Fruit fly (Drosophila melanogaster): Measurements from ENCODE around the gene CG12056.

CG12056 gene

dm6 chrX:9164510-9165506 is 27.7 kb upstream of the CG12056 start:
- no peak for TF ChIP-seq CG4496 (GFP tag; IDR thresholded peaks at IDR 0.05)
- TF ChIP-seq CG15710 (tag; optimal IDR thresholded peaks at IDR 0.05) = no peak
- TF ChIP-seq CG34367 (tag; optimal IDR thresholded peaks at IDR 0.05) = no peak
- TF ChIP-seq CG12605 (GFP tag; IDR thresholded peaks at IDR 0.05) = no peak
- TF ChIP-seq CG10348 (GFP tag; IDR thresholded peaks at IDR 0.05) = no peak
- no peak for TF ChIP-seq CG8159 (tag; optimal IDR thresholded peaks at IDR 0.05)

DNA sequence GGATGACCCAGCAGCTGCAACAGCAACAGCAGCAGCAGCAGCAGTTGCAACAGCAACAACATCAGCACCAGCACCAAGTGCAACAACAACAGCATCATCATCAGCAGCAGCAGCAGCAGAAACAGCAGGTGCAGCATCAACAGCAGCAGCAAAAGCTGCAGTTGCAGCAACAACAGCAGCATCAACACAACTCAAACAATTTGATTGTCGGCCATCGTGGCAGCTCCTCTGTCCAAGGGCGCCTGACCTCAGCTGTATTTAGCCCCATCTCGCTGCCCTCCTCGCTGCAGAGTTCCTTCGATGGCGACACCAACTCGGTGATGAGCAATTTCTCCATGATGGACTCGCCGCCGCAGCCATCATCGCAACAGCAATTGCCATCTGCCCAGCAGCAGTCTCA is 24.2 kb upstream of the CG12056 start:
- TF ChIP-seq CG32121 (GFP tag; IDR thresholded peaks at IDR 0.05) (no peak), fd96Ca (GFP tag; IDR thresholded peaks at IDR 0.05) (no peak), CG12605 (GFP tag; IDR thresholded peaks at IDR 0.05) (no peak), CG4496 (GFP tag; IDR thresholded peaks at IDR 0.05) (no peak), CG8301 (tag; optimal IDR thresholded peaks at IDR 0.05) (no peak), Pif1A (GFP tag; optimal IDR thresholded peaks at IDR 0.05) (no peak), Pif1B (GFP tag; optimal IDR thresholded peaks at IDR 0.05) (no peak), CG10348 (GFP tag; IDR thresholded peaks at IDR 0.05) (no peak), gl (tag; optimal IDR thresholded peaks at IDR 0.05) (no peak), rn (GFP tag; IDR thresholded peaks at IDR 0.05) (no peak), CG15710 (tag; optimal IDR thresholded peaks at IDR 0.05) (no peak), CG13204 (GFP tag; optimal IDR thresholded peaks at IDR 0.05) (no peak), CG8159 (tag; optimal IDR thresholded peaks at IDR 0.05) (no peak)

DNA sequence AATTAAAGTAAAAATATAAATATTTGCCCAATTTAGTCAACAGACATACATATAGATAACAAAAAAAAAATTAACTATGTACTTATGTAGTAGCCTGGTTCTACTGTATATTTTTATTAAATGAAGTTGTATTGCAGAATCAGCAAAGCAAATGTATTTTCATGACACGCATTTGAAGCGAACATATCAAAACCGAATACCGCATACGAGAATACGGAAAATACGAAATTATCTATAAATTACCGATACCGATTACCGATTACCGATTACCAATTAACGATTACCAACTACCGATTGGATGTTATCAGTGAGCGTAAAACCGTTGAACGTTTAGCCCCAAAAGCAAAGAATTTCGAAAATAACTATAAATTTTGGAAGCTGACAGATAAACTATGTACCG is 5.0 kb upstream of the CG12056 start:
- TF ChIP-seq CG34367 (tag; optimal IDR thresholded peaks at IDR 0.05) (no peak), rn (GFP tag; IDR thresholded peaks at IDR 0.05) (no peak), Pif1B (GFP tag; optimal IDR thresholded peaks at IDR 0.05) (no peak), Pif1A (GFP tag; optimal IDR thresholded peaks at IDR 0.05) (no peak), Ets98B (GFP tag; IDR thresholded peaks at IDR 0.05) (no peak), CG15710 (tag; optimal IDR thresholded peaks at IDR 0.05) (no peak), CG17806 (tag; optimal IDR thresholded peaks at IDR 0.05) (no peak)

dm6 chrX:9190555-9191184 is 1.8 kb upstream of the CG12056 start, which contains the start of gene CG12115:
TSS of gene CG12115 (minus strand) at chrX:9190605.
- no peak for TF ChIP-seq CG14655 (GFP tag; optimal IDR thresholded peaks at IDR 0.05)
- TF ChIP-seq gl (tag; optimal IDR thresholded peaks at IDR 0.05) = no peak
- no peak for TF ChIP-seq CG32121 (GFP tag; IDR thresholded peaks at IDR 0.05)
- no peak for TF ChIP-seq rn (GFP tag; IDR thresholded peaks at IDR 0.05)
- TF ChIP-seq CG9948 (tag; optimal IDR thresholded peaks at IDR 0.05) = no peak
- no peak for TF ChIP-seq CG12605 (GFP tag; IDR thresholded peaks at IDR 0.05)
- no peak for TF ChIP-seq D1 (tag; optimal IDR thresholded peaks at IDR 0.05)
- TF ChIP-seq CG15710 (tag; optimal IDR thresholded peaks at IDR 0.05) = no peak
- no peak for TF ChIP-seq CG8159 (tag; optimal IDR thresholded peaks at IDR 0.05)
- TF ChIP-seq EcR (GFP tag; optimal IDR thresholded peaks at IDR 0.05) = no peak
- TF ChIP-seq CG13204 (GFP tag; optimal IDR thresholded peaks at IDR 0.05) = no peak
- TF ChIP-seq fd96Ca (GFP tag; IDR thresholded peaks at IDR 0.05) = no peak
- no peak for TF ChIP-seq Pif1A (GFP tag; optimal IDR thresholded peaks at IDR 0.05)
- no peak for TF ChIP-seq CG10348 (GFP tag; IDR thresholded peaks at IDR 0.05)
- TF ChIP-seq Ets98B (GFP tag; IDR thresholded peaks at IDR 0.05) = no peak
- TF ChIP-seq CG34367 (tag; optimal IDR thresholded peaks at IDR 0.05) = no peak

DNA sequence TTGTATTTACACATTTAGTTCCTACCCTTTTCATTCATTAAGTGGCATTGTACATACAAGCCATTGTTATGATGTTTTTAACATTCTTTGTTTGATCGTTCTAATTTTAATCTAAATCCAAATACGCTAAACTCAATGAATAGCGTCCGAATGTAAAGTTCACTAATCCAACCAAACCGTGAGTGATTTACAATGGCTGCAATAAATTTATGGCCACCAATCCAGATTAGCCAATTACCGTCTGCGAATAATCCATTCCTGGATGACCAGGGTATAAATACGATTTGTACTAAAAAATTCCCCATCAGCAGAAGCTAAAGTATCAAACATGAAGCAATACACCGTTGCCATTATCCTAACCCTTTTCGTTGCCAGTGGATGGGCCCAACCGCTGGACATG is 1.1 kb upstream of the CG12056 start, which contains the start of gene CG12057:
CG12057 (plus strand) TSS at position 301 of the 400 bp plus-strand sequence.
- no peak for TF ChIP-seq CG4496 (GFP tag; IDR thresholded peaks at IDR 0.05)
- TF ChIP-seq CG32121 (GFP tag; IDR thresholded peaks at IDR 0.05) = no peak
- TF ChIP-seq CG8159 (tag; optimal IDR thresholded peaks at IDR 0.05) = no peak
- TF ChIP-seq Snoo (tag; optimal IDR thresholded peaks at IDR 0.05) = no peak
- no peak for TF ChIP-seq Ets98B (GFP tag; IDR thresholded peaks at IDR 0.05)
- no peak for TF ChIP-seq fd96Ca (GFP tag; IDR thresholded peaks at IDR 0.05)
- TF ChIP-seq CG13204 (GFP tag; optimal IDR thresholded peaks at IDR 0.05) = no peak
- TF ChIP-seq CG8301 (tag; optimal IDR thresholded peaks at IDR 0.05) = no peak
- no peak for TF ChIP-seq Pif1A (GFP tag; optimal IDR thresholded peaks at IDR 0.05)
- TF ChIP-seq CG10348 (GFP tag; IDR thresholded peaks at IDR 0.05) = no peak
- TF ChIP-seq D1 (tag; optimal IDR thresholded peaks at IDR 0.05) = no peak
- no peak for TF ChIP-seq EcR (GFP tag; optimal IDR thresholded peaks at IDR 0.05)
- no peak for TF ChIP-seq CG14655 (GFP tag; optimal IDR thresholded peaks at IDR 0.05)
- TF ChIP-seq rn (GFP tag; IDR thresholded peaks at IDR 0.05) = no peak
- TF ChIP-seq Pif1B (GFP tag; optimal IDR thresholded peaks at IDR 0.05) = no peak
- no peak for TF ChIP-seq CG15710 (tag; optimal IDR thresholded peaks at IDR 0.05)
- TF ChIP-seq CG9948 (tag; optimal IDR thresholded peaks at IDR 0.05) = no peak

DNA sequence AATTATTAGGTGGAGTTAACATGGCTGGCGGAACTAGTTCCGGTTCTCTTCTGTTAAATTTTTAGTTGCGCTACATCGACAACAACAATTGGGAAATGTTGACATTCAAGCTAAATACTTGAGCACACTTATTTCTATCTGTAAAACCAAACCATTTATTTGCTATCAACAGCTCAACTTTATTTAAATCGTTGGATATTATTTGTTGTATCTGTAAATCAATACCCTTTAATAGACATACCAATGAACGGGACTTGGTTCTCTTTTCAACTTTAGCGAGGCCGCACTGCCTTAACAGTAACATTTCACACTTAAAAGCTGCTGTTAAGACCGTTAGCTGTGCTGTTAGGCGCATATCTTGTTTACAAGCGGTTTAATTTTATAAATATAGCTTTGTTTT is 1.1 kb downstream of the CG12056 start, which contains the start of gene CG12106:
CG12106 (plus strand) TSS at position 295 of the 400 bp plus-strand sequence.
- peak; percentile 23 for TF ChIP-seq Snoo (tag; optimal IDR thresholded peaks at IDR 0.05)
- TF ChIP-seq CG34367 (tag; optimal IDR thresholded peaks at IDR 0.05) = peak; percentile 26
- no peak for TF ChIP-seq gl (tag; optimal IDR thresholded peaks at IDR 0.05)
- TF ChIP-seq CG14655 (GFP tag; optimal IDR thresholded peaks at IDR 0.05) = no peak
- no peak for TF ChIP-seq CG12605 (GFP tag; IDR thresholded peaks at IDR 0.05)
- TF ChIP-seq CG8301 (tag; optimal IDR thresholded peaks at IDR 0.05) = peak; percentile 53
- no peak for TF ChIP-seq fd96Ca (GFP tag; IDR thresholded peaks at IDR 0.05)
- TF ChIP-seq CG10348 (GFP tag; IDR thresholded peaks at IDR 0.05) = peak; percentile 21; the same call in 1 of the 2 replicates
- TF ChIP-seq rn (GFP tag; IDR thresholded peaks at IDR 0.05) = 0 out of 2 replicates have a peak, but pooled peaks have one; percentile 20
- no peak for TF ChIP-seq CG8159 (tag; optimal IDR thresholded peaks at IDR 0.05)
- TF ChIP-seq CG4496 (GFP tag; IDR thresholded peaks at IDR 0.05) = peak; percentile 56; the same call in 1 of the 3 replicates
- TF ChIP-seq CG15710 (tag; optimal IDR thresholded peaks at IDR 0.05) = peak; percentile 54
- TF ChIP-seq CG32121 (GFP tag; IDR thresholded peaks at IDR 0.05) = peak; percentile 27; the same call in 1 of the 2 replicates
- no peak for TF ChIP-seq Pif1A (GFP tag; optimal IDR thresholded peaks at IDR 0.05)
- peak; percentile 40 for TF ChIP-seq CG17806 (tag; optimal IDR thresholded peaks at IDR 0.05)
- TF ChIP-seq CG13204 (GFP tag; optimal IDR thresholded peaks at IDR 0.05) = no peak
- no peak for TF ChIP-seq EcR (GFP tag; optimal IDR thresholded peaks at IDR 0.05)
- TF ChIP-seq Pif1B (GFP tag; optimal IDR thresholded peaks at IDR 0.05) = no peak
- TF ChIP-seq CG9948 (tag; optimal IDR thresholded peaks at IDR 0.05) = peak; percentile 25
- TF ChIP-seq D1 (tag; optimal IDR thresholded peaks at IDR 0.05) = no peak
- no peak for TF ChIP-seq Ets98B (GFP tag; IDR thresholded peaks at IDR 0.05)
